Fruit fly (Drosophila melanogaster): ENCODE results near the gene Trmt61.

The Trmt61 gene

DNA sequence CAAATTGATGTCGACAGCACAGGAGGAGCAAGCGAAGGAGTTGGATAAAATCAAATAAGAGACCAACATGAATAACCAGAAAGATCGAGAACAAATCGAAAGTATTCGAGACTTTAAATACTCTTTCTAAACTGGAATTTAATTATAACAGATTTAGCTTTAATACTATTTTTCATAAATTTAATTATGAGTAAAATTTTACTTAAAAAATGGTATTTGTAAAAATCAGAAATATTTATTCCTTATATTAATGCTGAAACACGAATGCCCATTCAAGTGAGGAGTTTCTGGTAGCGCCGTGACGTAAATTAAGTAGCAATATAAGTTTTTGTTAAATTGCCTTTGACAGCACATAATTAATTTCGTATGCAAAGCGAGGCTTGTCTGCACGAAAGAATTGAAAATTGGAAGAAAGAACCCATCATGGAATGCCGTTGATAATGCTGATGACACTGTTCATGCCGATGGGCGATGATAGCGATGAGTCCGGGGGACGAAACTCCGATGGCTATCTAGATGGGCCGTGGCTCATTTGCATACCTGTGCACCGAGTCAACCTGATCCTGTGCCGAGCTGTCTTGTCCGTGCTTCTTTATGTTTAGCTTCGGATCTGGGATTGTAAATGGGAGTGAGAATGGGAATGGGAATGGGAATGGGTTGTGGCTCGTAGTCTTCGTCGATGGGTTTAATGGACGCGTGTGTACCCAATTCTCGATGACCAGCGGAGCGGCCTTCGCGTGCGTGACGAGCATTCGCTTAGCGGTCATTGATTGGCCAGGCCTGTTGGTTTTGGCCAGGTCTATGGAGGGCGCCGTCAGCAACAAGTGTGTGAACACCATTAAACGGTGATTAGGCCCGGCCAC is 46.3 kb upstream of the Trmt61 start (continued):
- TF ChIP-seq CoRest (tag; optimal IDR thresholded peaks at IDR 0.05) (peak; percentile 52), Xbp1 (GFP tag; optimal IDR thresholded peaks at IDR 0.05) (peak; percentile 7), CG9437 (GFP tag; optimal IDR thresholded peaks at IDR 0.05) (peak; percentile 34), Ssrp (tag; optimal IDR thresholded peaks at IDR 0.05) (peak; percentile 54), hbn (GFP tag; IDR thresholded peaks at IDR 0.05; ENCODE audit: partially characterized antibody) (no peak), CG3726 (GFP tag; IDR thresholded peaks at IDR 0.05) (no peak), sens-2 (GFP tag; IDR thresholded peaks at IDR 0.05) (no peak), CG33213 (GFP tag; optimal IDR thresholded peaks at IDR 0.05) (no peak), danr (GFP tag; IDR thresholded peaks at IDR 0.05) (no peak), wor (GFP tag; IDR thresholded peaks at IDR 0.05) (no peak), zen2 (GFP tag; IDR thresholded peaks at IDR 0.05; ENCODE audit: partially characterized antibody) (no peak), CG9817 (tag; optimal IDR thresholded peaks at IDR 0.05) (no peak), Sox102F (GFP tag; optimal IDR thresholded peaks at IDR 0.05) (peak; percentile 15), CG31441 (GFP tag; IDR thresholded peaks at IDR 0.05) (peak; percentile 66), CG6813 (GFP tag; optimal IDR thresholded peaks at IDR 0.05) (peak; percentile 5), CG8388 (GFP tag; optimal IDR thresholded peaks at IDR 0.05) (peak; percentile 60), ato (GFP tag; IDR thresholded peaks at IDR 0.05; ENCODE audit: partially characterized antibody) (no peak), Doc3 (GFP tag; IDR thresholded peaks at IDR 0.05; ENCODE audit: partially characterized antibody) (no peak), trem (tag; optimal IDR thresholded peaks at IDR 0.05) (peak; percentile 47), seq (GFP tag; IDR thresholded peaks at IDR 0.05) (no peak), oc (tag; optimal IDR thresholded peaks at IDR 0.05) (peak; percentile 30), ap (GFP tag; IDR thresholded peaks at IDR 0.05) (no peak), CG3163 (GFP tag; optimal IDR thresholded peaks at IDR 0.05) (no peak), gsb-n (tag; optimal IDR thresholded peaks at IDR 0.05) (peak; percentile 85), Fer2 (tag; optimal IDR thresholded peaks at IDR 0.05) (no peak), twi (tag; optimal IDR thresholded peaks at IDR 0.05) (peak; percentile 57), Dad (GFP tag; optimal IDR thresholded peaks at IDR 0.05) (no peak), CG7556 (GFP tag; optimal IDR thresholded peaks at IDR 0.05) (peak; percentile 32), sug (tag; optimal IDR thresholded peaks at IDR 0.05) (no peak), vvl (GFP tag; IDR thresholded peaks at IDR 0.05) (peak; percentile 68), lmd (GFP tag; IDR thresholded peaks at IDR 0.05) (no peak), chif (GFP tag; optimal IDR thresholded peaks at IDR 0.05) (no peak), kni (GFP tag; optimal IDR thresholded peaks at IDR 0.05) (peak; percentile 98), odd (GFP tag; optimal IDR thresholded peaks at IDR 0.05) (no peak), cas (GFP tag; IDR thresholded peaks at IDR 0.05) (no peak), dm (GFP tag; optimal IDR thresholded peaks at IDR 0.05) (no peak), CG17385 (GFP tag; optimal IDR thresholded peaks at IDR 0.05) (peak; percentile 12), Awh (GFP tag; IDR thresholded peaks at IDR 0.05) (0 out of 2 replicates have a peak, but pooled peaks have one; percentile 17), CG4424 (GFP tag; optimal IDR thresholded peaks at IDR 0.05) (peak; percentile 21), jumu (GFP tag; optimal IDR thresholded peaks at IDR 0.05) (no peak), dpn (GFP tag; optimal IDR thresholded peaks at IDR 0.05) (peak in 1 of 2 experiments; percentile 2), ind (GFP tag; optimal IDR thresholded peaks at IDR 0.05) (no peak), rib (GFP tag; IDR thresholded peaks at IDR 0.05) (no peak), bowl (GFP tag; IDR thresholded peaks at IDR 0.05) (no peak), CG5953 (GFP tag; IDR thresholded peaks at IDR 0.05) (no peak), sob (GFP tag; IDR thresholded peaks at IDR 0.05) (0 out of 2 replicates have a peak, but pooled peaks have one; percentile 13), CG4854 (GFP tag; optimal IDR thresholded peaks at IDR 0.05) (no peak), CG12769 (tag; optimal IDR thresholded peaks at IDR 0.05) (peak; percentile 61), CkIIα-i1 (GFP tag; IDR thresholded peaks at IDR 0.05) (no peak)
